Worm (Caenorhabditis elegans): Measurements from ENCODE around the gene R02D5.1.

Gene R02D5.1

ce11 chrV:14484582-14484981, 23.5 kb upstream of the R02D5.1 start, which contains the start of gene R02D5.4:
Gene R02D5.4 (minus strand): TSS chrV:14484682.
- TF ChIP-seq B0310.2 (tag; optimal IDR thresholded peaks at IDR 0.05) (no peak), scrt-1 (GFP tag; IDR thresholded peaks at IDR 0.05) (no peak), pes-1 (GFP tag; IDR thresholded peaks at IDR 0.05) (no peak), F13C5.2 (tag; optimal IDR thresholded peaks at IDR 0.05) (no peak), ets-7 (tag; optimal IDR thresholded peaks at IDR 0.05) (no peak), tbx-37 (GFP tag; conservative IDR thresholded peaks at IDR 0.05) (no peak), tra-4 (tag; optimal IDR thresholded peaks at IDR 0.05) (no peak), hnd-1 (tag; optimal IDR thresholded peaks at IDR 0.05) (no peak), ama-1 (optimal IDR thresholded peaks at IDR 0.05) (no peak), hmbx-1 (tag; optimal IDR thresholded peaks at IDR 0.05) (no peak), aly-1 (tag; optimal IDR thresholded peaks at IDR 0.05) (no peak), ceh-13 (GFP tag; optimal IDR thresholded peaks at IDR 0.05) (no peak)

- peak; percentile 25 for TF ChIP-seq F13C5.2 (tag; optimal IDR thresholded peaks at IDR 0.05)
- TF ChIP-seq scrt-1 (GFP tag; IDR thresholded peaks at IDR 0.05) = no peak
Measured at ce11 chrV:14491097-14491496, 17.0 kb upstream of the R02D5.1 start.

ce11 chrV:14493665-14494064, 14.4 kb upstream of the R02D5.1 start:
- TF ChIP-seq hnd-1 (tag; optimal IDR thresholded peaks at IDR 0.05) = no peak
- no peak for TF ChIP-seq hmbx-1 (tag; optimal IDR thresholded peaks at IDR 0.05)
- TF ChIP-seq B0310.2 (tag; optimal IDR thresholded peaks at IDR 0.05) = no peak
- no peak for TF ChIP-seq flt-1 (GFP tag; IDR thresholded peaks at IDR 0.05)
- no peak for TF ChIP-seq ceh-13 (GFP tag; optimal IDR thresholded peaks at IDR 0.05)
- no peak for TF ChIP-seq ets-7 (tag; optimal IDR thresholded peaks at IDR 0.05)
- TF ChIP-seq F13C5.2 (tag; optimal IDR thresholded peaks at IDR 0.05) = no peak
- no peak for TF ChIP-seq aly-1 (tag; optimal IDR thresholded peaks at IDR 0.05)
- no peak for TF ChIP-seq scrt-1 (GFP tag; IDR thresholded peaks at IDR 0.05)

- TF ChIP-seq tbx-37 (GFP tag; conservative IDR thresholded peaks at IDR 0.05) (no peak), hnd-1 (tag; optimal IDR thresholded peaks at IDR 0.05) (no peak), ceh-13 (GFP tag; optimal IDR thresholded peaks at IDR 0.05) (no peak), hmg-4 (GFP tag; optimal IDR thresholded peaks at IDR 0.05) (no peak)
Measured at ce11 chrV:14495493-14495892, 12.6 kb upstream of the R02D5.1 start.

DNA sequence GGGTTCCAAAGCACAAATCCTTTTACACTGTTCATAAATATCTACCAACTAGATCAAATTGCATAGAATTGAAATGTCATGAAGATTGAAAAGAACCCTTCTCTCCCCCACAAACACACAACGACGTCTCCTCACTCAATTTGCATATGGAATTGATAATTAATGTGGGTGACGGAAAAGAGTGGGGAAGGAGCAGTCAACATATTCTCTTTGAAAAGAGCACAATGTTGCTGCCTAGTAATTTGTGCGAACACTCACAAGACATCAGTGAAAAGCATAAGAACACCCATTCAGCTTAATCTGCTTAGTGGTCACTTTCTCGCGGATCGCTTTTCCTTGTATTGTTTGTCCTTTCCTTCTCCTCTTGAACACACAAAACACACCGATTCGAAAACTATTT, 11.6 kb upstream of the R02D5.1 start:
- TF ChIP-seq ama-1 (optimal IDR thresholded peaks at IDR 0.05) (no peak), tbx-37 (GFP tag; conservative IDR thresholded peaks at IDR 0.05) (no peak), hmg-4 (GFP tag; optimal IDR thresholded peaks at IDR 0.05) (no peak), sea-1 (GFP tag; conservative IDR thresholded peaks at IDR 0.05) (no peak), flt-1 (GFP tag; IDR thresholded peaks at IDR 0.05) (no peak), aly-1 (tag; optimal IDR thresholded peaks at IDR 0.05) (no peak), pes-1 (GFP tag; IDR thresholded peaks at IDR 0.05) (no peak), ceh-13 (GFP tag; optimal IDR thresholded peaks at IDR 0.05) (no peak), ets-7 (tag; optimal IDR thresholded peaks at IDR 0.05) (no peak), hmbx-1 (tag; optimal IDR thresholded peaks at IDR 0.05) (no peak), tra-4 (tag; optimal IDR thresholded peaks at IDR 0.05) (no peak), ceh-36 (tag; optimal IDR thresholded peaks at IDR 0.05) (no peak), B0310.2 (tag; optimal IDR thresholded peaks at IDR 0.05) (no peak)

ce11 chrV:14498204-14498603, 9.8 kb upstream of the R02D5.1 start:
- TF ChIP-seq flt-1 (GFP tag; IDR thresholded peaks at IDR 0.05) (peak; percentile 40; the same call in 1 of the 2 replicates), sea-1 (GFP tag; conservative IDR thresholded peaks at IDR 0.05) (no peak), F13C5.2 (tag; optimal IDR thresholded peaks at IDR 0.05) (peak; percentile 13), hmg-4 (GFP tag; optimal IDR thresholded peaks at IDR 0.05) (peak; percentile 80)

ce11 chrV:14499074-14499864, 8.8 kb upstream of the R02D5.1 start:
- no peak for TF ChIP-seq tra-4 (tag; optimal IDR thresholded peaks at IDR 0.05)
- TF ChIP-seq flt-1 (GFP tag; IDR thresholded peaks at IDR 0.05) = no peak
- TF ChIP-seq scrt-1 (GFP tag; IDR thresholded peaks at IDR 0.05) = no peak
- no peak for TF ChIP-seq tbx-11 (GFP tag; IDR thresholded peaks at IDR 0.05)
- no peak for TF ChIP-seq hmg-4 (GFP tag; optimal IDR thresholded peaks at IDR 0.05)
- TF ChIP-seq hnd-1 (tag; optimal IDR thresholded peaks at IDR 0.05) = no peak
- no peak for TF ChIP-seq sea-1 (GFP tag; conservative IDR thresholded peaks at IDR 0.05)
- no peak for TF ChIP-seq ceh-36 (tag; optimal IDR thresholded peaks at IDR 0.05)
- TF ChIP-seq ets-7 (tag; optimal IDR thresholded peaks at IDR 0.05) = no peak
- no peak for TF ChIP-seq ama-1 (optimal IDR thresholded peaks at IDR 0.05)
- no peak for TF ChIP-seq F13C5.2 (tag; optimal IDR thresholded peaks at IDR 0.05)
- TF ChIP-seq pes-1 (GFP tag; IDR thresholded peaks at IDR 0.05) = no peak
- no peak for TF ChIP-seq B0310.2 (tag; optimal IDR thresholded peaks at IDR 0.05)
- no peak for TF ChIP-seq tbx-37 (GFP tag; conservative IDR thresholded peaks at IDR 0.05)
- no peak for TF ChIP-seq ceh-13 (GFP tag; optimal IDR thresholded peaks at IDR 0.05)

DNA sequence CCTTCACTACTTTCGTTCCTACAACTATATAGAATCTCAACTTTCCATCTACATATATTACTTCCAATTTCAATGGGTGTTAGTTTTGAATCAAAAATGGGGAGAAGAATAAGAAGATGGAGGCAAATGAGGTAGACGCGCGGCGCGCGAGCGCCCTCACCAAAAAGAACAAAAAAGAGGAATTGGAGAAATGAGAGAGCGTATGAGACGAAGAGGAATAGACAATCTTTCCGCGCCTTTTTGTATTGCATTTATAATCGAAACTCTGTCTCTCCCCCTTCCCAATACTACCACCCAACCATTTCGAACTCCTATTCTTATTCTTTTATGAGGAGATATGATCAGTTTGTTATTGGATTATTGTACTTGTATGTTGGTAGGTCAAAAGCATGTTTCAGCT, 7.5 kb upstream of the R02D5.1 start:
- TF ChIP-seq F13C5.2 (tag; optimal IDR thresholded peaks at IDR 0.05) = no peak
- TF ChIP-seq scrt-1 (GFP tag; IDR thresholded peaks at IDR 0.05) = no peak
- no peak for TF ChIP-seq tbx-11 (GFP tag; IDR thresholded peaks at IDR 0.05)
- TF ChIP-seq tbx-37 (GFP tag; conservative IDR thresholded peaks at IDR 0.05) = no peak
- TF ChIP-seq tra-4 (tag; optimal IDR thresholded peaks at IDR 0.05) = no peak
- TF ChIP-seq sea-1 (GFP tag; conservative IDR thresholded peaks at IDR 0.05) = no peak
- TF ChIP-seq pes-1 (GFP tag; IDR thresholded peaks at IDR 0.05) = no peak
- no peak for TF ChIP-seq hmbx-1 (tag; optimal IDR thresholded peaks at IDR 0.05)
- no peak for TF ChIP-seq flt-1 (GFP tag; IDR thresholded peaks at IDR 0.05)
- no peak for TF ChIP-seq aly-1 (tag; optimal IDR thresholded peaks at IDR 0.05)
- no peak for TF ChIP-seq hmg-4 (GFP tag; optimal IDR thresholded peaks at IDR 0.05)
- TF ChIP-seq B0310.2 (tag; optimal IDR thresholded peaks at IDR 0.05) = no peak
